Worm (Caenorhabditis elegans): ENCODE results near the gene ain-1.

DNA sequence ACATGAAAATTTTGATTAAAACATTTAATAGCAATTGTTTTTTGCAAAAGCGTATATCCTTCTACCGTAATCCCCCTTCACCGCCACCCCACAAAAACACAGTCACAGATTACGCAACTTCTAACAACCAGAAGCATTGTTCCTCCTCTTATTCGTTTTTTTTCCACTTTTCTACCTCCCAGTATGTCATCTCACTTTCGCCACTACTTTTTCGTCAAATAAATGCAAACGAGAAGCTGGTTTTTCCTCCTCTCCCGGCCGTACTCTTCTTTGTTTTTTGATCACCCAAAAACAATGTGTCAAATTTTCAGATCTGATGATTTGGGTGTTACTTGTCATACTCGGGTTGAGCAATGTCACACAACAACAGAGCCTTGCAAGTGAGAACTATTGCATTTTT is 19.8 kb downstream of the ain-1 start, which contains the start of gene C06G1.1:
- no peak for TF ChIP-seq klf-2 (GFP tag; conservative IDR thresholded peaks at IDR 0.05)
- no peak for TF ChIP-seq flt-1 (GFP tag; IDR thresholded peaks at IDR 0.05)
- TF ChIP-seq cog-1 (tag; optimal IDR thresholded peaks at IDR 0.05), result no peak
- TF ChIP-seq T22C8.4 (GFP tag; IDR thresholded peaks at IDR 0.05), result no peak
- TF ChIP-seq ref-1 (GFP tag; conservative IDR thresholded peaks at IDR 0.05), result no peak
- no peak for TF ChIP-seq tab-1 (GFP tag; IDR thresholded peaks at IDR 0.05)
- TF ChIP-seq ztf-29 (GFP tag; IDR thresholded peaks at IDR 0.05), result no peak
- TF ChIP-seq ztf-23 (GFP tag; IDR thresholded peaks at IDR 0.05), result no peak
- no peak for TF ChIP-seq med-1 (GFP tag; optimal IDR thresholded peaks at IDR 0.05; ENCODE audit: insufficient read depth)

Data from whole organism, midembryonic.